Worm (Caenorhabditis elegans): ENCODE data around the gene hmit-1.2.

ce11 chrV:18533606-18534005 is 9.0 kb downstream of the hmit-1.2 start, which contains the start of gene ints-5:
- TF ChIP-seq nhr-12 (tag; optimal IDR thresholded peaks at IDR 0.05), result no peak
- TF ChIP-seq nhr-237 (tag; optimal IDR thresholded peaks at IDR 0.05), result peak; percentile 36
- no peak for TF ChIP-seq nhr-28 (tag; optimal IDR thresholded peaks at IDR 0.05)
- no peak for TF ChIP-seq elt-3 (tag; optimal IDR thresholded peaks at IDR 0.05)
- TF ChIP-seq ztf-11 (tag; optimal IDR thresholded peaks at IDR 0.05), result no peak
- no peak for TF ChIP-seq unc-39 (tag; optimal IDR thresholded peaks at IDR 0.05)
